Worm (Caenorhabditis elegans): ENCODE data around the gene snr-6.

The snr-6 gene

DNA sequence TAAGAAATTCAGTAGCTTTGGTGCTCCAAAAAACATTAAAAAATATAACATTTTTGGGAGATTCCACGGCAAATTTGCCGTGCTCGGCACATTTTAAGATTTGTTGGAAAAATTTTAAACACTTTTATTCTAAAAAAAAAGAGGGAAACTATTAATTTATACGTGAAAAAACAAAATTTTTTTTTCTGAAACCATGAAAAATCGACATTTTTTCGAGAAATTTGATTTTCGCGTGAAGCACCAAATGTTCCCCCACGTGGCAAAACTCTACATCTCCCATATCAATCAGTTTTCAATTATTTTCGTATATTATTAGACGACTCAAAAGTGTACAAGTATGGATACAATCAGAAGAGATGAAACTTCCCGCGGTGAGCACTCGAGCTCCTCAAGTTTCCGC is 6.8 kb upstream of the snr-6 start, which contains the start of gene fbxa-218:
fbxa-218 (plus strand) TSS at position 301 of the 400 bp plus-strand sequence.
- TF ChIP-seq ceh-28 (tag; optimal IDR thresholded peaks at IDR 0.05): no peak

DNA sequence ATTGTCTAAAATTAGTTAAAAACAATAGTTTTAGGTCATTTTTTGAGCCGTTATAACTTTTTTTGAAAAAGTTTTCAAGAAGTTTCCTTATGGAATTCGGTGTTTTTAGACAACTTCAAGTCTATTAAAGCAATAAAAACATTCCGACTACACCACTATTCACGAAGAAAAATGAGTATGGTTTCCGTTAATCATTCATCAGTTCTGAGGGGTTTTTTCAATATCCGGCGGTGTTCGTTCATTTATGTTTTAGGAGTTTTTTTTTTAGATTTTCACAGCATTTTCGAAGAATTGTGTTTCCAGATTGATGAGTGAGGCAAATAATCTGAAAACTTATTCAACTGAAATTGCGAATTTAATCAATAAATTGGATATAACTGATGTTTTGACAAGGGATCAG is 4.7 kb upstream of the snr-6 start, which contains the start of gene Y49E10.27:
Y49E10.27 (plus strand) TSS at position 301 of the 400 bp plus-strand sequence.
- TF ChIP-seq ceh-82 (tag; optimal IDR thresholded peaks at IDR 0.05) (no peak), lsy-12 (tag; optimal IDR thresholded peaks at IDR 0.05) (no peak), lin-39 (tag; optimal IDR thresholded peaks at IDR 0.05) (no peak), nhr-77 (tag; optimal IDR thresholded peaks at IDR 0.05) (no peak), nhr-76 (tag; optimal IDR thresholded peaks at IDR 0.05) (no peak), pha-4 (tag; optimal IDR thresholded peaks at IDR 0.05) (no peak), lin-15B (tag; optimal IDR thresholded peaks at IDR 0.05) (no peak), unc-39 (tag; optimal IDR thresholded peaks at IDR 0.05) (no peak), nhr-43 (tag; optimal IDR thresholded peaks at IDR 0.05; ENCODE audit: poor library complexity, severe bottlenecking) (no peak), nhr-67 (tag; optimal IDR thresholded peaks at IDR 0.05) (no peak), elt-2 (tag; optimal IDR thresholded peaks at IDR 0.05) (no peak), ZK546.5 (tag; optimal IDR thresholded peaks at IDR 0.05) (no peak), jun-1 (tag; optimal IDR thresholded peaks at IDR 0.05) (no peak), ztf-11 (tag; optimal IDR thresholded peaks at IDR 0.05) (no peak), nhr-11 (tag; optimal IDR thresholded peaks at IDR 0.05) (no peak), mml-1 (tag; optimal IDR thresholded peaks at IDR 0.05) (no peak), nhr-28 (tag; optimal IDR thresholded peaks at IDR 0.05) (no peak)

DNA sequence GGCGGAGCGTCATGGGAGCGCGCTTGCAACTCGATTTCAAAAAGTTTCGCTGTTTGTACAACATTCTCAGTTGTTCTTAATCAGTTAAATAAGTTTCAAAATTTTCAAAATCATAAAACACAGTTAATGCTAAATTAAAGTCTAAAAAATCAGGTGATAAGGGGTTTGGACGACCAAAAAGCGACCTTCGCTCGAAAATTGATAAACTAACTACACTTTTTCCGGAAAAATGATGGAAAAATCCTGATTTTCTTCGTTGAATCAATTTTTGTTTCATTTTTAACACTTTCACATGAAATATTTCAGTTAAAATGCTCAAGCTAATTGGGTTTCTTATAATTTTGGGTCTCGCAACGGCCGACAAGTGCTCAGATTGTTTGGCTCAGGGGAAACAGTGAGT is 780 bp upstream of the snr-6 start, which contains the start of gene Y49E10.16:
Y49E10.16 (plus strand) TSS at position 301 of the 400 bp plus-strand sequence.
- TF ChIP-seq elt-2 (tag; optimal IDR thresholded peaks at IDR 0.05) (peak; percentile 30), elt-3 (tag; optimal IDR thresholded peaks at IDR 0.05) (no peak), fkh-2 (tag; optimal IDR thresholded peaks at IDR 0.05) (no peak), lsy-12 (tag; optimal IDR thresholded peaks at IDR 0.05) (no peak), pqm-1 (tag; optimal IDR thresholded peaks at IDR 0.05) (peak; percentile 24), nhr-77 (tag; optimal IDR thresholded peaks at IDR 0.05) (no peak), ztf-11 (tag; optimal IDR thresholded peaks at IDR 0.05) (no peak), mml-1 (tag; optimal IDR thresholded peaks at IDR 0.05) (no peak), unc-62 (GFP tag; optimal IDR thresholded peaks at IDR 0.05) (no peak)

DNA sequence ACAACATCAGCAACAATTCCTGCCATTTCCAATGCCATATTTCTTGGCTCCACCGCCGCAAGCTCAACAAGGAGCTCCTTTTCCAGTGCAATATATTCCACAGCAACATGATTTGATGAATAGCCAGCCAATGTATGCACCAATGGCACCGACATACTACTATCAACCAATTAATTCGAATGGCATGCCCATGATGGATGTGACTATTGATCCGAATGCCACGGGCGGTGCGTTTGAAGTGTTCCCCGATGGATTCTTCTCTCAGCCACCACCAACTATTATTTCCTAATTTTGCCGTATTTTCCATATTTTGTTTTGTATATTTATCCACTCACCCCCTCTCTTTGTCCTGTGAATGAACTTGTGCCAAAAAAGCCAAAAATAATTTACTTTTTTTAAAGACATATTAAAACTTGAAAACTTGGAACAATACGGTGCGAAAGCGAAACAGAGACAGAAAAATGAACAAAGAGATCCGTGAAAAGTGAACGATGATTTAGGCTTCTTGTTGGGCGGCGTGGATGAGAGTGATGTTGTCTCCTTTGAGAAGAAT is 554 bp downstream of the snr-6 start:
- TF ChIP-seq ztf-11 (tag; optimal IDR thresholded peaks at IDR 0.05): no peak
- TF ChIP-seq aly-2 (tag; optimal IDR thresholded peaks at IDR 0.05): no peak

DNA sequence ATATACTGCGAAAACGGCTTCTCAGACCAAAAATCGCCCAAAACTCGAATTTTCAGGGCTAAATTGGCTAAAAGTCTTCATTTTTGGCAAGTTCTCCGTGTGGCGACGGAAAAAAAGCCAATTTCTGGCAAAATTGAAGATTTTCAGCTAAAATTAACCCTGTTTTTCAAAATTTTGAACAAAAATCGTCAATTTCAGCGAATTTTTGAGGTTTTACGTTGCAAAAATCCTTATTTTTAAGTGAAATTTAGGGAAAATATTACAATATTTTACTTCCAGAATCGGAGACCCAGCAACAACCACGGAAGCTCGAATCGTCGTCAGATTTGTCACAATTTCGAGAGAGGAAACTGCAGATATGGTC is 1.2 kb downstream of the snr-6 start:
- TF ChIP-seq nhr-11 (tag; optimal IDR thresholded peaks at IDR 0.05): no peak
- no peak for TF ChIP-seq nhr-23 (tag; optimal IDR thresholded peaks at IDR 0.05)
- TF ChIP-seq R02D3.7 (tag; optimal IDR thresholded peaks at IDR 0.05): no peak
- TF ChIP-seq lin-15B (tag; optimal IDR thresholded peaks at IDR 0.05): no peak
- no peak for TF ChIP-seq nhr-77 (tag; optimal IDR thresholded peaks at IDR 0.05)
- TF ChIP-seq skn-1 (tag; optimal IDR thresholded peaks at IDR 0.05): no peak
- no peak for TF ChIP-seq zag-1 (tag; optimal IDR thresholded peaks at IDR 0.05)
- TF ChIP-seq fkh-2 (tag; optimal IDR thresholded peaks at IDR 0.05): no peak
- TF ChIP-seq pha-4 (tag; optimal IDR thresholded peaks at IDR 0.05): no peak
- no peak for TF ChIP-seq egl-27 (tag; optimal IDR thresholded peaks at IDR 0.05)
- TF ChIP-seq sea-2 (GFP tag; optimal IDR thresholded peaks at IDR 0.05): no peak
- no peak for TF ChIP-seq nfya-1 (tag; optimal IDR thresholded peaks at IDR 0.05; ENCODE audit: insufficient read depth)
- TF ChIP-seq lsy-12 (tag; optimal IDR thresholded peaks at IDR 0.05): no peak
- TF ChIP-seq nhr-237 (tag; optimal IDR thresholded peaks at IDR 0.05): no peak
- TF ChIP-seq nhr-76 (tag; optimal IDR thresholded peaks at IDR 0.05): no peak
- no peak for TF ChIP-seq aly-2 (tag; optimal IDR thresholded peaks at IDR 0.05)
- no peak for TF ChIP-seq ZK546.5 (tag; optimal IDR thresholded peaks at IDR 0.05)
- no peak for TF ChIP-seq daf-12 (tag; optimal IDR thresholded peaks at IDR 0.05)
- TF ChIP-seq ceh-16 (tag; optimal IDR thresholded peaks at IDR 0.05): no peak
- no peak for TF ChIP-seq ceh-9 (tag; optimal IDR thresholded peaks at IDR 0.05)
